Worm (Caenorhabditis elegans) whole organism, midembryonic: ENCODE measurements around the gene srz-103.

Source experiments
- T22C8.4 ChIP-seq: fragments of 200-800 bp; sonication (Bioruptor generic); IDR thresholded peaks from 2 replicates; pipeline ENCODE4 v1.3.6; 2022; ENCODE audit warnings: missing genetic modification characterization, missing compliant biosample characterization
- cog-1 ChIP-seq: sonication (generic microtip); optimal IDR thresholded peaks from 2 replicates; lab custom pipeline; 2016; ENCODE audit warnings: missing genetic modification characterization, missing compliant biosample characterization
- flt-1 ChIP-seq: fragments of 200-800 bp; sonication (Bioruptor generic); IDR thresholded peaks from 2 replicates; pipeline ENCODE4 v1.3.6; 2022; ENCODE audit warnings: missing genetic modification characterization, missing compliant biosample characterization
- klf-2 ChIP-seq: fragments of 200-800 bp; sonication (Bioruptor generic); conservative IDR thresholded peaks from 2 replicates; pipeline ENCODE4 v1.3.6; 2022; ENCODE audit warnings: missing genetic modification reagents, missing genetic modification characterization, missing compliant biosample characterization
- ref-1 ChIP-seq: fragments of 200-800 bp; sonication (Bioruptor generic); conservative IDR thresholded peaks from 2 replicates; pipeline ENCODE4 v1.3.6; 2022; ENCODE audit warnings: missing genetic modification reagents, missing genetic modification characterization, missing compliant biosample characterization
- tab-1 ChIP-seq: fragments of 200-800 bp; sonication (Bioruptor generic); IDR thresholded peaks from 2 replicates; pipeline ENCODE4 v1.3.6; 2022; ENCODE audit warnings: missing genetic modification characterization, missing compliant biosample characterization
- ztf-23 ChIP-seq: fragments of 200-800 bp; sonication (Bioruptor generic); IDR thresholded peaks from 2 replicates; pipeline ENCODE4 v1.3.6; 2022; ENCODE audit warnings: missing genetic modification reagents, missing genetic modification characterization, missing compliant biosample characterization
- ztf-29 ChIP-seq: fragments of 200-800 bp; sonication (Bioruptor generic); IDR thresholded peaks from 2 replicates; pipeline ENCODE4 v1.3.6; 2022; ENCODE audit warnings: missing genetic modification reagents, missing genetic modification characterization, missing compliant biosample characterization

ce11 chrV:16668473-16668872, 10.7 kb downstream of the srz-103 start, which contains the start of gene F14F8.9:
- TF ChIP-seq flt-1 (GFP tag; lab: Robert Waterston, UW), result no peak
- no peak for TF ChIP-seq ztf-23 (GFP tag; lab: Robert Waterston, UW)
- no peak for TF ChIP-seq T22C8.4
- TF ChIP-seq ref-1 (GFP tag; lab: Robert Waterston, UW), result no peak
- TF ChIP-seq klf-2, result no peak
- TF ChIP-seq ztf-29 (GFP tag; lab: Robert Waterston, UW), result no peak
- TF ChIP-seq tab-1 (GFP tag; lab: Robert Waterston, UW), result no peak
- no peak for TF ChIP-seq cog-1 (tag; lab: Kevin White, UChicago)
